Fruit fly (Drosophila melanogaster) whole organism, embryonic: ENCODE results near the gene CG3434.
A peak's percentile ranks its signal among the peaks of the same experiment; 100 is the strongest.

Experiments used
- CG10267 ChIP-seq: fragments of 200-800 bp; sonication (Bioruptor generic); optimal IDR thresholded peaks from 2 replicates; lab custom pipeline; 2018; ENCODE audit warnings: missing biosample characterization, mild to moderate bottlenecking, missing genetic modification characterization, moderate library complexity
- CG11560 ChIP-seq: fragments of 200-800 bp; sonication (Bioruptor generic); IDR thresholded peaks from 3 replicates; pipeline ENCODE4 v1.3.6; 2022; ENCODE audit warnings: missing biosample characterization, missing genetic modification characterization
- CG12219 ChIP-seq: fragments of 200-800 bp; sonication (Bioruptor generic); optimal IDR thresholded peaks from 3 replicates; lab custom pipeline; 2018; ENCODE audit warnings: missing biosample characterization, mild to moderate bottlenecking, missing genetic modification characterization
- CG12391 ChIP-seq: fragments of 200-800 bp; sonication (Bioruptor generic); optimal IDR thresholded peaks from 3 replicates; lab custom pipeline; 2018; ENCODE audit warnings: missing biosample characterization, mild to moderate bottlenecking, missing genetic modification characterization, moderate library complexity
- CG13894 ChIP-seq: fragments of 200-800 bp; sonication (Bioruptor generic); optimal IDR thresholded peaks from 3 replicates; lab custom pipeline; 2018; ENCODE audit warnings: missing biosample characterization, mild to moderate bottlenecking, missing genetic modification characterization, moderate library complexity
- CG14441 ChIP-seq: fragments of 200-800 bp; sonication (Bioruptor generic); IDR thresholded peaks from 2 replicates; pipeline ENCODE4 v1.3.6; 2022; ENCODE audit warnings: missing biosample characterization, missing genetic modification characterization
- CG15514 ChIP-seq: fragments of 200-800 bp; sonication (Bioruptor generic); optimal IDR thresholded peaks from 3 replicates; lab custom pipeline; 2017; ENCODE audit warnings: missing biosample characterization, missing genetic modification characterization, mild to moderate bottlenecking, moderate library complexity, missing genetic modification reagents
- CG1647 ChIP-seq: fragments of 200-800 bp; sonication (Bioruptor generic); optimal IDR thresholded peaks from 3 replicates; lab custom pipeline; 2016; ENCODE audit warnings: missing biosample characterization, missing genetic modification characterization
- CG17359 ChIP-seq: fragments of 200-800 bp; sonication (Bioruptor generic); optimal IDR thresholded peaks from 3 replicates; lab custom pipeline; 2018; ENCODE audit warnings: missing biosample characterization, mild to moderate bottlenecking, missing genetic modification characterization, moderate library complexity
- CG18262 ChIP-seq: fragments of 200-800 bp; optimal IDR thresholded peaks from 3 replicates; lab custom pipeline; 2019; ENCODE audit warnings: missing biosample characterization, mild to moderate bottlenecking, missing genetic modification characterization, moderate library complexity
- CG18476 ChIP-seq: fragments of 200-800 bp; sonication (Bioruptor generic); optimal IDR thresholded peaks from 2 replicates; lab custom pipeline; 2016; ENCODE audit warnings: missing biosample characterization, mild to moderate bottlenecking, missing genetic modification characterization
- CG18619 ChIP-seq: fragments of 200-800 bp; sonication (Bioruptor generic); optimal IDR thresholded peaks from 3 replicates; lab custom pipeline; 2017; ENCODE audit warnings: missing biosample characterization, mild to moderate bottlenecking, missing genetic modification characterization
- CG2120 ChIP-seq: fragments of 200-800 bp; sonication (Bioruptor generic); optimal IDR thresholded peaks from 3 replicates; lab custom pipeline; 2016; ENCODE audit warnings: missing biosample characterization, missing genetic modification characterization
- CG2712 ChIP-seq: fragments of 200-800 bp; optimal IDR thresholded peaks from 3 replicates; lab custom pipeline; 2019; ENCODE audit warnings: missing biosample characterization, mild to moderate bottlenecking, missing genetic modification characterization, moderate library complexity
- CG31388 ChIP-seq: fragments of 200-800 bp; sonication (Bioruptor generic); optimal IDR thresholded peaks from 2 replicates; lab custom pipeline; 2016; ENCODE audit warnings: missing biosample characterization, missing genetic modification characterization
- CG3838 ChIP-seq: fragments of 200-800 bp; sonication (Bioruptor generic); optimal IDR thresholded peaks from 3 replicates; lab custom pipeline; 2016; ENCODE audit warnings: missing biosample characterization, missing genetic modification characterization
- CG5180 ChIP-seq: fragments of 200-800 bp; sonication (Bioruptor generic); optimal IDR thresholded peaks from 3 replicates; lab custom pipeline; 2017; ENCODE audit warnings: missing biosample characterization, missing genetic modification characterization, mild to moderate bottlenecking, moderate library complexity, missing genetic modification reagents
- CG6683 ChIP-seq: fragments of 200-800 bp; sonication (Bioruptor generic); optimal IDR thresholded peaks from 2 replicates; lab custom pipeline; 2017; ENCODE audit warnings: missing biosample characterization, mild to moderate bottlenecking, missing genetic modification characterization, missing genetic modification reagents
- CG6791 ChIP-seq: fragments of 200-800 bp; sonication (Bioruptor generic); IDR thresholded peaks from 3 replicates; pipeline ENCODE4 v1.3.6; 2022; ENCODE audit warnings: missing biosample characterization, missing genetic modification characterization; ENCODE audit not compliant: partially characterized antibody
- CG7357 ChIP-seq: fragments of 200-800 bp; sonication (Bioruptor generic); IDR thresholded peaks from 3 replicates; pipeline ENCODE4 v1.3.6; 2022; ENCODE audit warnings: missing biosample characterization, missing genetic modification characterization
- CG8290 ChIP-seq, 3 experiments: fragments of 200-800 bp; sonication (Bioruptor generic); optimal IDR thresholded peaks; 2 replicates each; lab custom pipeline; 2016 to 2019; ENCODE audit warnings: missing biosample characterization in 3 of 3, missing genetic modification characterization in 3 of 3, mild to moderate bottlenecking in 2 of 3, moderate library complexity in 1 of 3
- CG8944 ChIP-seq: fragments of 200-800 bp; sonication (Bioruptor generic); optimal IDR thresholded peaks from 3 replicates; lab custom pipeline; 2016; ENCODE audit warnings: missing biosample characterization, missing genetic modification characterization
- Chrac-16 ChIP-seq: fragments of 200-800 bp; sonication (Bioruptor generic); optimal IDR thresholded peaks from 3 replicates; lab custom pipeline; 2016; ENCODE audit warnings: missing biosample characterization, missing genetic modification characterization
- D19A ChIP-seq: fragments of 200-800 bp; optimal IDR thresholded peaks from 3 replicates; lab custom pipeline; 2019; ENCODE audit warnings: missing biosample characterization, mild to moderate bottlenecking, missing genetic modification characterization, moderate library complexity
- Dad ChIP-seq: fragments of 200-800 bp; sonication (Bioruptor generic); optimal IDR thresholded peaks from 3 replicates; lab custom pipeline; 2016; ENCODE audit warnings: missing biosample characterization, missing genetic modification characterization
- Deaf1 ChIP-seq: fragments of 200-800 bp; optimal IDR thresholded peaks from 3 replicates; lab custom pipeline; 2019; ENCODE audit warnings: missing biosample characterization, mild to moderate bottlenecking, missing genetic modification characterization, moderate library complexity
- Dip3 ChIP-seq: fragments of 200-800 bp; sonication (Bioruptor generic); optimal IDR thresholded peaks from 3 replicates; lab custom pipeline; 2016; ENCODE audit warnings: missing biosample characterization, missing genetic modification characterization
- Doc2 ChIP-seq: fragments of 200-800 bp; sonication (Bioruptor generic); IDR thresholded peaks from 2 replicates; pipeline ENCODE4 v1.3.6; 2022; ENCODE audit warnings: missing biosample characterization, missing genetic modification characterization
- Eip74EF ChIP-seq, 2 experiments: fragments of 200-800 bp in 1 of 2; fragments of >200 bp in 1 of 2; sonication (Bioruptor generic) in 1 of 2; optimal IDR thresholded peaks; 2 replicates each; lab custom pipeline; 2017 to 2019; ENCODE audit warnings: missing biosample characterization in 2 of 2, missing genetic modification characterization in 2 of 2, mild to moderate bottlenecking in 1 of 2, moderate library complexity in 1 of 2
- NC2β ChIP-seq: fragments of 200-800 bp; sonication (Bioruptor generic); optimal IDR thresholded peaks from 2 replicates; lab custom pipeline; 2016; ENCODE audit warnings: missing biosample characterization, missing genetic modification characterization
- NFAT ChIP-seq: fragments of 200-800 bp; sonication (Bioruptor generic); IDR thresholded peaks from 2 replicates; pipeline ENCODE4 v1.3.6; 2022; ENCODE audit warnings: missing biosample characterization, missing genetic modification characterization
- Pdp1 ChIP-seq, 2 experiments: fragments of 200-800 bp; sonication (Bioruptor generic); optimal IDR thresholded peaks; 3 replicates each; lab custom pipeline; 2016; ENCODE audit warnings: missing biosample characterization in 2 of 2, missing genetic modification characterization in 2 of 2, mild to moderate bottlenecking in 1 of 2, moderate library complexity in 1 of 2
- Six4 ChIP-seq: fragments of 200-800 bp; sonication (Bioruptor generic); optimal IDR thresholded peaks from 2 replicates; lab custom pipeline; 2016; ENCODE audit warnings: missing biosample characterization, missing genetic modification characterization
- abd-A ChIP-seq: fragments of 200-800 bp; sonication (Bioruptor generic); optimal IDR thresholded peaks from 3 replicates; lab custom pipeline; 2019; ENCODE audit warnings: missing biosample characterization, mild to moderate bottlenecking, missing genetic modification characterization, moderate library complexity
- ase ChIP-seq: fragments of 200-800 bp; sonication (Bioruptor generic); IDR thresholded peaks from 3 replicates; pipeline ENCODE4 v1.3.6; 2022; ENCODE audit warnings: missing biosample characterization, missing genetic modification characterization
- danr ChIP-seq: fragments of 200-800 bp; sonication (Bioruptor generic); IDR thresholded peaks from 2 replicates; pipeline ENCODE4 v1.3.6; 2022; ENCODE audit warnings: missing biosample characterization, missing genetic modification characterization
- disco-r ChIP-seq: fragments of 200-800 bp; sonication (Bioruptor generic); optimal IDR thresholded peaks from 2 replicates; lab custom pipeline; 2016; ENCODE audit warnings: missing biosample characterization, missing genetic modification characterization
- exex ChIP-seq: fragments of 200-800 bp; sonication (Bioruptor generic); optimal IDR thresholded peaks from 4 replicates; lab custom pipeline; 2018; ENCODE audit warnings: missing biosample characterization, mild to moderate bottlenecking, missing genetic modification characterization, moderate library complexity
- fd64A ChIP-seq: fragments of 200-800 bp; sonication (Bioruptor generic); optimal IDR thresholded peaks from 3 replicates; lab custom pipeline; 2018; ENCODE audit warnings: missing biosample characterization, mild to moderate bottlenecking, missing genetic modification characterization
- gcm2 ChIP-seq: fragments of 200-800 bp; sonication (Bioruptor generic); optimal IDR thresholded peaks from 2 replicates; lab custom pipeline; 2016; ENCODE audit warnings: missing biosample characterization, missing genetic modification characterization
- nau ChIP-seq: fragments of 200-800 bp; sonication (Bioruptor generic); optimal IDR thresholded peaks from 3 replicates; lab custom pipeline; 2017; ENCODE audit warnings: missing biosample characterization, mild to moderate bottlenecking, missing genetic modification characterization, missing genetic modification reagents
- peb ChIP-seq: fragments of 200-800 bp; sonication (Bioruptor generic); IDR thresholded peaks from 2 replicates; pipeline ENCODE4 v1.3.6; 2022; ENCODE audit warnings: missing biosample characterization, missing genetic modification characterization
- phol ChIP-seq: fragments of 200-800 bp; sonication (Bioruptor generic); optimal IDR thresholded peaks from 3 replicates; lab custom pipeline; 2018; ENCODE audit warnings: missing biosample characterization, mild to moderate bottlenecking, missing genetic modification characterization, moderate library complexity
- pzg ChIP-seq: fragments of 200-800 bp; sonication (Bioruptor generic); optimal IDR thresholded peaks from 3 replicates; lab custom pipeline; 2018; ENCODE audit warnings: missing biosample characterization, mild to moderate bottlenecking, missing genetic modification characterization, moderate library complexity
- row ChIP-seq: fragments of 200-800 bp; sonication (Bioruptor generic); IDR thresholded peaks from 3 replicates; pipeline ENCODE4 v1.3.6; 2022; ENCODE audit warnings: missing biosample characterization, missing genetic modification characterization
- schlank ChIP-seq: fragments of 200-800 bp; sonication (Bioruptor generic); optimal IDR thresholded peaks from 2 replicates; lab custom pipeline; 2018; ENCODE audit warnings: missing biosample characterization, mild to moderate bottlenecking, missing genetic modification characterization
- sr ChIP-seq: fragments of 200-800 bp; sonication (Bioruptor generic); IDR thresholded peaks from 3 replicates; pipeline ENCODE4 v1.3.6; 2022; ENCODE audit warnings: missing biosample characterization, missing genetic modification characterization
- tap ChIP-seq: fragments of 200-800 bp; optimal IDR thresholded peaks from 3 replicates; lab custom pipeline; 2019; ENCODE audit warnings: missing biosample characterization, mild to moderate bottlenecking, missing genetic modification characterization, moderate library complexity
- tin ChIP-seq: fragments of 200-800 bp; sonication (Bioruptor generic); optimal IDR thresholded peaks from 3 replicates; lab custom pipeline; 2016; ENCODE audit warnings: missing biosample characterization, missing genetic modification characterization
- trem ChIP-seq: fragments of 200-800 bp; optimal IDR thresholded peaks from 3 replicates; lab custom pipeline; 2019; ENCODE audit warnings: missing biosample characterization, mild to moderate bottlenecking, missing genetic modification characterization, moderate library complexity
- unpg ChIP-seq: fragments of 200-800 bp; sonication (Bioruptor generic); optimal IDR thresholded peaks from 3 replicates; lab custom pipeline; 2018; ENCODE audit warnings: missing biosample characterization, mild to moderate bottlenecking, missing genetic modification characterization, moderate library complexity

CG3434 gene

DNA sequence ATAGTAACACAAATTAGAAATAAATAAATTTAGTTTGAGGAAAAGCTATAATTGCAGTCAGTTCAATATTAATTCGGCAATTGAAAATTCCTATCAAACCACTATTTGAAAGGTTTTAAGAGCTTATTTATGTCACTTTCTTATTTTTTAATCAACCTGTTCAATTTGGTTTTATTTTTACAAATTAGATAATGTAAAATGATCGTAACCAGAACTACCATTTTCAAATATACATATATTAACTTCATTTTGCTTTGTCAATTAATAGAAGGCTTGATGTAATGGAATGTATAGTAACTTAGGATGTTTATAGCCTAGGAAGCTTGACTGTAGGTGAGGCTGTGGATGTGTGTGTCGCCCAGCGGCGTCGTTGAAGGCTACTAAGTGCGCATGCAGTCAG lies 6.0 kb upstream of the CG3434 start (continued):
- TF ChIP-seq peb (GFP tag; lab: Robert Waterston, UW), result no peak
- TF ChIP-seq fd64A (GFP tag; lab: Kevin White, UChicago), result no peak
- TF ChIP-seq Deaf1 (tag; lab: Kevin White, UChicago), result no peak
- TF ChIP-seq CG18619 (GFP tag; lab: Kevin White, UChicago), result peak; percentile 26
- TF ChIP-seq NFAT (GFP tag; lab: Robert Waterston, UW), result no peak
- TF ChIP-seq CG2120 (GFP tag; lab: Kevin White, UChicago), result peak; percentile 47
- no peak for TF ChIP-seq CG8944 (GFP tag; lab: Kevin White, UChicago)
- TF ChIP-seq gcm2 (GFP tag; lab: Kevin White, UChicago), result no peak
- TF ChIP-seq CG12391 (tag; lab: Kevin White, UChicago), result peak; percentile 56
- no peak for TF ChIP-seq CG31388
- TF ChIP-seq Six4, result no peak
- no peak for TF ChIP-seq ase
- TF ChIP-seq nau (GFP tag; lab: Kevin White, UChicago), result no peak
- TF ChIP-seq Chrac-16 (GFP tag; lab: Kevin White, UChicago), result no peak
- no peak for TF ChIP-seq pzg (GFP tag; lab: Kevin White, UChicago)
- no peak for TF ChIP-seq sr (GFP tag; lab: Robert Waterston, UW)
- TF ChIP-seq Doc2 (GFP tag; lab: Robert Waterston, UW), result no peak
- TF ChIP-seq abd-A (tag; lab: Kevin White, UChicago), result no peak
- no peak for TF ChIP-seq CG7357 (GFP tag; lab: Robert Waterston, UW)
- no peak for TF ChIP-seq CG6683 (GFP tag; lab: Kevin White, UChicago)
- TF ChIP-seq Dad (GFP tag; lab: Kevin White, UChicago), result no peak
- TF ChIP-seq CG13894 (tag; lab: Kevin White, UChicago), result no peak
- TF ChIP-seq Pdp1 (GFP tag; optimal IDR thresholded peaks at IDR 0.05; lab: Kevin White, UChicago), result no peak
- no peak for TF ChIP-seq CG12219 (GFP tag; lab: Kevin White, UChicago)
- no peak for TF ChIP-seq Dip3 (GFP tag; lab: Kevin White, UChicago)
- no peak for TF ChIP-seq tap
- TF ChIP-seq schlank (tag; lab: Kevin White, UChicago), result no peak
- TF ChIP-seq tin (GFP tag; lab: Kevin White, UChicago), result no peak
- peak; percentile 4 for TF ChIP-seq CG17359
- no peak for TF ChIP-seq CG8290 (GFP tag; optimal IDR thresholded peaks at IDR 0.05; lab: Kevin White, UChicago)
- no peak for TF ChIP-seq CG8290 (tag; optimal IDR thresholded peaks at IDR 0.05; lab: Kevin White, UChicago)
- TF ChIP-seq CG5180, result peak; percentile 12
- peak; percentile 37 for TF ChIP-seq CG2712 (tag; lab: Kevin White, UChicago)
- no peak for TF ChIP-seq CG11560 (tag; lab: Robert Waterston, UW)
- no peak for TF ChIP-seq NC2β (GFP tag; lab: Kevin White, UChicago)
- peak; percentile 0 for TF ChIP-seq D19A
- TF ChIP-seq disco-r, result no peak
- TF ChIP-seq Eip74EF (GFP tag; optimal IDR thresholded peaks at IDR 0.05; lab: Kevin White, UChicago), result peak in 1 of 2 experiments; percentile 14
- TF ChIP-seq unpg (GFP tag; lab: Kevin White, UChicago), result peak; percentile 27
- TF ChIP-seq danr (GFP tag; lab: Robert Waterston, UW), result no peak
- no peak for TF ChIP-seq CG14441 (GFP tag; lab: Robert Waterston, UW)
- TF ChIP-seq CG6791 (GFP tag; lab: Robert Waterston, UW), result no peak
- TF ChIP-seq row (GFP tag; lab: Robert Waterston, UW), result peak; percentile 51; the same call in 2 of the 3 replicates
- no peak for TF ChIP-seq CG3838 (GFP tag; lab: Kevin White, UChicago)
- TF ChIP-seq exex (tag; lab: Kevin White, UChicago), result no peak
- no peak for TF ChIP-seq CG18476
- peak; percentile 1 for TF ChIP-seq CG10267 (tag; lab: Kevin White, UChicago)
- TF ChIP-seq CG18262 (tag; lab: Kevin White, UChicago), result peak; percentile 28
- TF ChIP-seq CG15514 (GFP tag; lab: Kevin White, UChicago), result no peak
- no peak for TF ChIP-seq trem (tag; lab: Kevin White, UChicago)
- peak; percentile 39 for TF ChIP-seq phol (tag; lab: Kevin White, UChicago)
- TF ChIP-seq CG1647 (GFP tag; lab: Kevin White, UChicago), result no peak
